Worm (Caenorhabditis elegans) whole organism, mixed stage, embryonic: ENCODE measurements around the gene aak-1.
A peak's percentile ranks its signal among the peaks of the same experiment; 100 is the strongest.

Experiments used
- M03D4.4 ChIP-seq: sonication (generic microtip); optimal IDR thresholded peaks from 2 replicates; lab custom pipeline; 2017; ENCODE audit warnings: mild to moderate bottlenecking, missing genetic modification characterization, missing compliant biosample characterization
- bed-3 ChIP-seq: fragments of 200-800 bp; sonication (Bioruptor generic); optimal IDR thresholded peaks from 3 replicates; lab custom pipeline; 2018; ENCODE audit warnings: mild to moderate bottlenecking, missing genetic modification characterization, moderate library complexity, missing compliant biosample characterization
- blmp-1 ChIP-seq: fragments of 150-350 bp; optimal IDR thresholded peaks from 2 replicates; lab custom pipeline; 2014; ENCODE audit warnings: missing biosample characterization, missing genetic modification characterization
- ceh-39 ChIP-seq: fragments of 150-350 bp; optimal IDR thresholded peaks from 2 replicates; lab custom pipeline; 2014; ENCODE audit warnings: missing biosample characterization, missing genetic modification characterization
- ceh-43 ChIP-seq: fragments of 200-800 bp; sonication (Bioruptor generic); optimal IDR thresholded peaks from 2 replicates; lab custom pipeline; 2018; ENCODE audit warnings: mild to moderate bottlenecking, missing genetic modification characterization, moderate library complexity, missing compliant biosample characterization
- ceh-83 ChIP-seq: fragments of 200-800 bp; sonication (Bioruptor generic); optimal IDR thresholded peaks from 2 replicates; lab custom pipeline; 2018; ENCODE audit warnings: mild to moderate bottlenecking, missing genetic modification characterization, missing compliant biosample characterization
- ces-1 ChIP-seq: fragments of 150-350 bp; optimal IDR thresholded peaks from 2 replicates; lab custom pipeline; 2014; ENCODE audit warnings: missing biosample characterization, missing genetic modification reagents, missing genetic modification characterization
- cnd-1 ChIP-seq: fragments of 200-800 bp; sonication (Bioruptor generic); optimal IDR thresholded peaks from 2 replicates; lab custom pipeline; 2018; ENCODE audit warnings: mild to moderate bottlenecking, missing genetic modification characterization, missing compliant biosample characterization
- drap-1 ChIP-seq: fragments of 200-800 bp; sonication (Bioruptor generic); optimal IDR thresholded peaks from 3 replicates; lab custom pipeline; 2018; ENCODE audit warnings: mild to moderate bottlenecking, missing genetic modification characterization, missing compliant biosample characterization
- elt-1 ChIP-seq: sonication (generic microtip); optimal IDR thresholded peaks from 2 replicates; lab custom pipeline; 2017; ENCODE audit warnings: missing genetic modification characterization, mild to moderate bottlenecking, missing compliant biosample characterization, antibody characterized with exemption, moderate library complexity, borderline replicate concordance; ENCODE audit not compliant: insufficient read depth
- elt-3 ChIP-seq: fragments of 150-350 bp; optimal IDR thresholded peaks from 2 replicates; lab custom pipeline; 2014; ENCODE audit warnings: missing biosample characterization, missing genetic modification characterization
- flh-1 ChIP-seq: fragments of 200-800 bp; sonication (Bioruptor generic); optimal IDR thresholded peaks from 2 replicates; lab custom pipeline; 2018; ENCODE audit warnings: mild to moderate bottlenecking, missing genetic modification characterization, moderate library complexity, missing compliant biosample characterization
- ham-2 ChIP-seq: fragments of 200-800 bp; sonication (Bioruptor generic); optimal IDR thresholded peaks from 2 replicates; lab custom pipeline; 2018; ENCODE audit warnings: mild to moderate bottlenecking, missing genetic modification characterization, missing compliant biosample characterization
- hlh-1 ChIP-seq: fragments of 150-350 bp; optimal IDR thresholded peaks from 2 replicates; lab custom pipeline; 2014; ENCODE audit warnings: missing biosample characterization, missing genetic modification reagents, missing genetic modification characterization
- lin-13 ChIP-seq: fragments of 150-350 bp; optimal IDR thresholded peaks from 2 replicates; lab custom pipeline; 2014; ENCODE audit warnings: missing biosample characterization, missing genetic modification characterization
- lin-32 ChIP-seq: fragments of 200-800 bp; sonication (Bioruptor generic); optimal IDR thresholded peaks from 2 replicates; lab custom pipeline; 2018; ENCODE audit warnings: mild to moderate bottlenecking, missing genetic modification characterization, missing compliant biosample characterization
- lsy-2 ChIP-seq: fragments of 150-350 bp; optimal IDR thresholded peaks from 2 replicates; lab custom pipeline; 2014; ENCODE audit warnings: missing biosample characterization, missing genetic modification characterization
- mab-5 ChIP-seq: fragments of 150-350 bp; optimal IDR thresholded peaks from 2 replicates; lab custom pipeline; 2014; ENCODE audit warnings: missing biosample characterization, missing genetic modification characterization
- mep-1 ChIP-seq: fragments of 150-350 bp; optimal IDR thresholded peaks from 2 replicates; lab custom pipeline; 2017; ENCODE audit warnings: missing biosample characterization, missing genetic modification reagents, missing genetic modification characterization, inconsistent platforms
- mls-2 ChIP-seq: sonication (generic microtip); optimal IDR thresholded peaks from 2 replicates; lab custom pipeline; 2016; ENCODE audit warnings: mild to moderate bottlenecking, missing genetic modification characterization, moderate library complexity, missing compliant biosample characterization
- nhr-12 ChIP-seq: fragments of 150-350 bp; optimal IDR thresholded peaks from 2 replicates; lab custom pipeline; 2014; ENCODE audit warnings: missing biosample characterization, missing genetic modification characterization
- nhr-2 ChIP-seq: fragments of 150-350 bp; optimal IDR thresholded peaks from 2 replicates; lab custom pipeline; 2014; ENCODE audit warnings: missing biosample characterization, missing genetic modification characterization
- nhr-237 ChIP-seq: fragments of 150-350 bp; optimal IDR thresholded peaks from 2 replicates; lab custom pipeline; 2014; ENCODE audit warnings: missing biosample characterization, missing genetic modification characterization
- nhr-28 ChIP-seq: fragments of 150-350 bp; optimal IDR thresholded peaks from 2 replicates; lab custom pipeline; 2014; ENCODE audit warnings: missing biosample characterization, missing genetic modification characterization
- nhr-76 ChIP-seq: sonication (generic microtip); optimal IDR thresholded peaks from 2 replicates; lab custom pipeline; 2017; ENCODE audit warnings: missing biosample characterization, missing genetic modification characterization
- pha-4 ChIP-seq: fragments of 150-350 bp; optimal IDR thresholded peaks from 2 replicates; lab custom pipeline; 2018; ENCODE audit warnings: missing biosample characterization, missing genetic modification reagents, missing genetic modification characterization
- sem-2 ChIP-seq: fragments of 200-800 bp; sonication (Bioruptor generic); optimal IDR thresholded peaks from 2 replicates; lab custom pipeline; 2018; ENCODE audit warnings: mild to moderate bottlenecking, missing genetic modification characterization, missing compliant biosample characterization
- snpc-4 ChIP-seq: fragments of 150-350 bp; optimal IDR thresholded peaks from 2 replicates; lab custom pipeline; 2014; ENCODE audit warnings: missing biosample characterization, missing genetic modification characterization
- sptf-1 ChIP-seq: sonication (generic microtip); optimal IDR thresholded peaks from 2 replicates; lab custom pipeline; 2017; ENCODE audit warnings: mild to moderate bottlenecking, missing genetic modification characterization, moderate library complexity, missing compliant biosample characterization
- tbx-8 ChIP-seq: fragments of 200-800 bp; sonication (Bioruptor generic); optimal IDR thresholded peaks from 2 replicates; lab custom pipeline; 2018; ENCODE audit warnings: mild to moderate bottlenecking, missing genetic modification characterization, moderate library complexity, missing compliant biosample characterization
- unc-120 ChIP-seq: sonication (generic microtip); optimal IDR thresholded peaks from 2 replicates; lab custom pipeline; 2017; ENCODE audit warnings: missing genetic modification characterization, missing compliant biosample characterization; ENCODE audit not compliant: poor library complexity, severe bottlenecking
- unc-39 ChIP-seq: fragments of 150-350 bp; optimal IDR thresholded peaks from 2 replicates; lab custom pipeline; 2014; ENCODE audit warnings: missing biosample characterization, missing genetic modification characterization
- unc-62 ChIP-seq: fragments of 150-350 bp; optimal IDR thresholded peaks from 2 replicates; lab custom pipeline; 2014; ENCODE audit warnings: missing biosample characterization, missing genetic modification reagents, missing genetic modification characterization
- zip-8 ChIP-seq: fragments of 150-350 bp; optimal IDR thresholded peaks from 2 replicates; lab custom pipeline; 2014; ENCODE audit warnings: missing biosample characterization, missing genetic modification characterization
- ztf-11 ChIP-seq: fragments of 150-350 bp; optimal IDR thresholded peaks from 2 replicates; lab custom pipeline; 2014; ENCODE audit warnings: missing biosample characterization, missing genetic modification characterization

Gene aak-1

ce11 chrIII:8770243-8770642, 9.4 kb upstream of the aak-1 start:
- TF ChIP-seq ceh-39 (tag; lab: Kevin White, UChicago), result no peak
- no peak for TF ChIP-seq unc-120 (tag; lab: Kevin White, UChicago)
- no peak for TF ChIP-seq zip-8
- no peak for TF ChIP-seq ztf-11 (tag; lab: Kevin White, UChicago)
- no peak for TF ChIP-seq bed-3 (GFP tag; lab: Kevin White, UChicago)
- no peak for TF ChIP-seq M03D4.4

ce11 chrIII:8769253-8769652, 8.4 kb upstream of the aak-1 start, which contains the start of gene K02D10.1:
K02D10.1 (plus strand) TSS chrIII:8769536.
- TF ChIP-seq hlh-1 (tag; lab: Kevin White, UChicago), result peak; percentile 34
- TF ChIP-seq snpc-4 (tag; lab: Kevin White, UChicago), result no peak

ce11 chrIII:8767889-8768361, 7.0 kb upstream of the aak-1 start, which contains the start of gene mtss-1:
mtss-1 (plus strand) TSS chrIII:8768311.
- peak; percentile 92 for TF ChIP-seq mls-2
- TF ChIP-seq blmp-1, result peak; percentile 56
- TF ChIP-seq M03D4.4, result peak; percentile 87
- TF ChIP-seq ztf-11 (tag; lab: Kevin White, UChicago), result peak; percentile 68
- no peak for TF ChIP-seq nhr-2 (tag; lab: Kevin White, UChicago)
- TF ChIP-seq sem-2, result peak; percentile 48
- peak; percentile 70 for TF ChIP-seq hlh-1 (tag; lab: Kevin White, UChicago)
- TF ChIP-seq pha-4 (tag; lab: Kevin White, UChicago), result peak; percentile 18
- peak; percentile 52 for TF ChIP-seq ham-2 (GFP tag; lab: Kevin White, UChicago)
- TF ChIP-seq elt-3 (tag; lab: Kevin White, UChicago), result no peak
- TF ChIP-seq drap-1 (GFP tag; lab: Kevin White, UChicago), result peak; percentile 73
- TF ChIP-seq nhr-76 (tag; lab: Kevin White, UChicago), result peak; percentile 55
- TF ChIP-seq ceh-43 (GFP tag; lab: Kevin White, UChicago), result peak; percentile 87
- peak; percentile 69 for TF ChIP-seq cnd-1 (tag; lab: Kevin White, UChicago)
- TF ChIP-seq unc-39, result no peak
- TF ChIP-seq mep-1 (tag; lab: Kevin White, UChicago), result peak; percentile 85
- no peak for TF ChIP-seq ceh-39 (tag; lab: Kevin White, UChicago)
- peak; percentile 8 for TF ChIP-seq nhr-237
- TF ChIP-seq ces-1 (GFP tag; lab: Kevin White, UChicago), result no peak
- TF ChIP-seq mab-5 (tag; lab: Kevin White, UChicago), result peak; percentile 13
- TF ChIP-seq lsy-2, result peak; percentile 66
- peak; percentile 30 for TF ChIP-seq nhr-12
- TF ChIP-seq lin-32 (GFP tag; lab: Kevin White, UChicago), result peak; percentile 54
- peak; percentile 47 for TF ChIP-seq ceh-83 (GFP tag; lab: Kevin White, UChicago)
- peak; percentile 91 for TF ChIP-seq sptf-1
- TF ChIP-seq zip-8, result no peak
- TF ChIP-seq lin-13, result peak; percentile 37
- TF ChIP-seq tbx-8 (GFP tag; lab: Kevin White, UChicago), result no peak
- no peak for TF ChIP-seq elt-1 (tag; lab: Kevin White, UChicago)
- TF ChIP-seq unc-120 (tag; lab: Kevin White, UChicago), result peak; percentile 64
- TF ChIP-seq flh-1 (GFP tag; lab: Kevin White, UChicago), result peak; percentile 43
- TF ChIP-seq snpc-4 (tag; lab: Kevin White, UChicago), result no peak
- no peak for TF ChIP-seq unc-62 (GFP tag; lab: Kevin White, UChicago)
- no peak for TF ChIP-seq nhr-28 (tag; lab: Kevin White, UChicago)
- peak; percentile 59 for TF ChIP-seq bed-3 (GFP tag; lab: Kevin White, UChicago)

- TF ChIP-seq ceh-39 (tag; lab: Kevin White, UChicago) (no peak), bed-3 (GFP tag; lab: Kevin White, UChicago) (no peak), blmp-1 (no peak), nhr-2 (tag; lab: Kevin White, UChicago) (peak; percentile 88), ceh-83 (GFP tag; lab: Kevin White, UChicago) (no peak), tbx-8 (GFP tag; lab: Kevin White, UChicago) (no peak)
Measured at ce11 chrIII:8767292-8767829, 6.5 kb upstream of the aak-1 start, which contains the start of gene mig-22. mig-22 (minus strand) TSS chrIII:8767342.
